Worm (Caenorhabditis elegans): Measurements from ENCODE around the gene fars-2.

- no peak for TF ChIP-seq med-1 (GFP tag; optimal IDR thresholded peaks at IDR 0.05; ENCODE audit: insufficient read depth)
- no peak for TF ChIP-seq ref-1 (GFP tag; conservative IDR thresholded peaks at IDR 0.05)
- no peak for TF ChIP-seq flt-1 (GFP tag; IDR thresholded peaks at IDR 0.05)
- no peak for TF ChIP-seq klf-2 (GFP tag; conservative IDR thresholded peaks at IDR 0.05)
- TF ChIP-seq cog-1 (tag; optimal IDR thresholded peaks at IDR 0.05): no peak
- no peak for TF ChIP-seq tab-1 (GFP tag; IDR thresholded peaks at IDR 0.05)
- TF ChIP-seq ztf-29 (GFP tag; IDR thresholded peaks at IDR 0.05): no peak
Measured at ce11 chrV:19857334-19857733, 49.9 kb downstream of the fars-2 start, which contains the start of gene Y116F11B.8.
